Fruit fly (Drosophila melanogaster) whole organism, adult: Measurements from ENCODE around the gene orion.

Experiments
- CG11617 ChIP-seq: fragments of 200-800 bp; sonication (Bioruptor generic); optimal IDR thresholded peaks from 2 replicates; lab custom pipeline; 2017; ENCODE audit warnings: mild to moderate bottlenecking, missing biosample characterization, missing genetic modification reagents, missing genetic modification characterization
- CG12768 ChIP-seq: fragments of 200-800 bp; sonication (Bioruptor generic); optimal IDR thresholded peaks from 2 replicates; lab custom pipeline; 2017; ENCODE audit warnings: missing biosample characterization, missing genetic modification characterization, mild to moderate bottlenecking, moderate library complexity, missing genetic modification reagents
- CG14711 ChIP-seq: fragments of 200-800 bp; sonication (Bioruptor generic); optimal IDR thresholded peaks from 2 replicates; lab custom pipeline; 2018; ENCODE audit warnings: missing biosample characterization, mild to moderate bottlenecking, missing genetic modification characterization, moderate library complexity
- CG1620 ChIP-seq: fragments of 200-800 bp; sonication (Bioruptor generic); optimal IDR thresholded peaks from 2 replicates; lab custom pipeline; 2016; ENCODE audit warnings: missing biosample characterization, missing genetic modification characterization
- CG33017 ChIP-seq: fragments of 200-800 bp; sonication (Bioruptor generic); optimal IDR thresholded peaks from 2 replicates; lab custom pipeline; 2018; ENCODE audit warnings: missing biosample characterization, mild to moderate bottlenecking, missing genetic modification characterization, moderate library complexity
- CG5204 ChIP-seq: fragments of 200-800 bp; sonication (Bioruptor generic); optimal IDR thresholded peaks from 2 replicates; lab custom pipeline; 2016; ENCODE audit warnings: missing biosample characterization, missing genetic modification characterization
- CG7045 ChIP-seq: fragments of 200-800 bp; sonication (Bioruptor generic); optimal IDR thresholded peaks from 2 replicates; lab custom pipeline; 2017; ENCODE audit warnings: missing biosample characterization, mild to moderate bottlenecking, missing genetic modification characterization
- CG7101 ChIP-seq: fragments of 200-800 bp; sonication (Bioruptor generic); optimal IDR thresholded peaks from 2 replicates; lab custom pipeline; 2018; ENCODE audit warnings: missing biosample characterization, mild to moderate bottlenecking, missing genetic modification characterization, moderate library complexity
- Clk ChIP-seq: fragments of 200-800 bp; sonication (Bioruptor generic); optimal IDR thresholded peaks from 2 replicates; lab custom pipeline; 2017; ENCODE audit warnings: missing biosample characterization, missing genetic modification characterization
- Crg-1 ChIP-seq: fragments of 200-800 bp; sonication (Bioruptor generic); optimal IDR thresholded peaks from 2 replicates; lab custom pipeline; 2016; ENCODE audit warnings: missing biosample characterization, missing genetic modification characterization
- Hr96 ChIP-seq: fragments of 200-800 bp; sonication (Bioruptor generic); optimal IDR thresholded peaks from 2 replicates; lab custom pipeline; 2016; ENCODE audit warnings: missing biosample characterization, missing genetic modification characterization
- Mnt ChIP-seq: fragments of 200-800 bp; sonication (Bioruptor generic); optimal IDR thresholded peaks from 2 replicates; lab custom pipeline; 2016; ENCODE audit warnings: missing biosample characterization, mild to moderate bottlenecking, missing genetic modification characterization
- bab1 ChIP-seq: fragments of 200-800 bp; sonication (Bioruptor generic); optimal IDR thresholded peaks from 3 replicates; lab custom pipeline; 2019; ENCODE audit warnings: missing biosample characterization, mild to moderate bottlenecking, missing genetic modification characterization, moderate library complexity
- cic ChIP-seq: fragments of 200-800 bp; sonication (Bioruptor generic); optimal IDR thresholded peaks from 2 replicates; lab custom pipeline; 2017; ENCODE audit warnings: missing biosample characterization, mild to moderate bottlenecking, missing genetic modification characterization, moderate library complexity
- cnc ChIP-seq, 2 experiments: fragments of >200 bp; optimal IDR thresholded peaks; 2 replicates each; lab custom pipeline; 2017
- kay ChIP-seq: fragments of 200-800 bp; sonication (Bioruptor generic); peaks from one replicate; lab custom pipeline; 2016; ENCODE audit warnings: missing biosample characterization, missing genetic modification characterization, borderline replicate concordance
- ovo ChIP-seq: fragments of 200-800 bp; sonication (Bioruptor generic); optimal IDR thresholded peaks from 2 replicates; lab custom pipeline; 2016; ENCODE audit warnings: missing biosample characterization, missing genetic modification characterization
- pad ChIP-seq: fragments of 200-800 bp; sonication (Bioruptor generic); optimal IDR thresholded peaks from 3 replicates; lab custom pipeline; 2017; ENCODE audit warnings: missing biosample characterization, missing genetic modification characterization, mild to moderate bottlenecking, moderate library complexity, missing genetic modification reagents
- tj ChIP-seq: fragments of 200-800 bp; sonication (Bioruptor generic); optimal IDR thresholded peaks from 3 replicates; lab custom pipeline; 2017; ENCODE audit warnings: missing biosample characterization, mild to moderate bottlenecking, missing genetic modification characterization, moderate library complexity
- toe ChIP-seq: fragments of 200-800 bp; sonication (Bioruptor generic); optimal IDR thresholded peaks from 2 replicates; lab custom pipeline; 2016; ENCODE audit warnings: missing biosample characterization, missing genetic modification characterization

orion gene

dm6 chrX:7938482-7938804, 8.3 kb downstream of the orion start:
- TF ChIP-seq CG5204 (GFP tag; lab: Kevin White, UChicago): peak; percentile 14
- peak; percentile 38 for TF ChIP-seq pad (GFP tag; lab: Kevin White, UChicago)
- TF ChIP-seq CG7045: no peak
- no peak for TF ChIP-seq toe (GFP tag; lab: Kevin White, UChicago)
- no peak for TF ChIP-seq CG14711 (tag; lab: Kevin White, UChicago)
- TF ChIP-seq Hr96 (GFP tag; lab: Kevin White, UChicago): no peak
- TF ChIP-seq Crg-1 (GFP tag; lab: Kevin White, UChicago): peak; percentile 33
- TF ChIP-seq ovo (GFP tag; lab: Kevin White, UChicago): peak; percentile 100
- no peak for TF ChIP-seq cic (GFP tag; lab: Kevin White, UChicago)
- TF ChIP-seq CG11617 (GFP tag; lab: Kevin White, UChicago): no peak
- no peak for TF ChIP-seq Clk (GFP tag; lab: Kevin White, UChicago)

DNA sequence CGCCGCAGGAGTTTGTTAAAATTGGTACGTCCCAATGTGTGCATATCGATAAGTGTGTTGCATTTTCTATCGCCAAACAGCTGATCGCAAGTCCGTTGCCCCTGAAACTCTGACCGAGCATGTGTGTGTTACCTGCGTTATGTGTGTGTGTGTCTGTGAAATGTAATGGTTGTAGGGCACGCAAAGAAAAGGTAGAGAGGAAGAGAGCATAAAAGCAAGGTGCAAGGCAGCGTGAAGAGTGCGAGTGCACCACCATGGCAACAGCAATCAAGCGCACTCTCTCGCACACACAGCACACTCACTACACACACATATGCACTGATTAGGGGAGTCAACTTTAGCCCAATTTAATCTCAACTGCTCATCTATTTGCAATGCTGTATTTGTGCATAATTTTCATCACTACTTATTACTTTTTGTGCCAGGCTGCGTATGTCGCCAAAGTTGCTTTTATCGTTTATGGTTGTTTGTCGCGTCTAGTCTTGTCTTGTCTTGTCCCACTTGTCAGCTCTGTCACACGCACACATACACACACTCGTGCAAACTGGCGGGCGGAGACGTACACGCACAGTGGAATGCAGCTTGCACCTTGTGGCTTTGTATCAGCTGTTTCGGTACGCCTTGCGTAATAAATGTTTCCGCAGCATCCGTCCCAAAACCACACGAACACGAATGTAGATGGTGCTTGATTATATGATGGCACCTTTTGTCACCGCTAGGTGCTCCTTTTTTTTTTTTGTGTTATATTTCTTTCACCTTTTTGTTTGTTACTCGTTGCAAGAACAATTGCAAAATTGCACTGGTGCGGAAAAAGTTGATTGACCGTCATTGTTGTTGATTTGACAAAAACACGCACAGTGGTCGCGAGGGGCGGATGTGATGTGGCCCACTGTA, 8.9 kb downstream of the orion start:
- peak; percentile 71 for TF ChIP-seq Clk (GFP tag; lab: Kevin White, UChicago)
- peak; percentile 79 for TF ChIP-seq Crg-1 (GFP tag; lab: Kevin White, UChicago)
- peak; percentile 85 for TF ChIP-seq tj (GFP tag; lab: Kevin White, UChicago)
- peak; percentile 92 for TF ChIP-seq CG11617 (GFP tag; lab: Kevin White, UChicago)
- TF ChIP-seq CG7045: peak; percentile 86
- no peak for TF ChIP-seq ovo (GFP tag; lab: Kevin White, UChicago)
- no peak for TF ChIP-seq cic (GFP tag; lab: Kevin White, UChicago)
- TF ChIP-seq toe (GFP tag; lab: Kevin White, UChicago): peak; percentile 60
- TF ChIP-seq pad (GFP tag; lab: Kevin White, UChicago): peak; percentile 89
- peak; percentile 94 for TF ChIP-seq Hr96 (GFP tag; lab: Kevin White, UChicago)
- TF ChIP-seq CG14711 (tag; lab: Kevin White, UChicago): peak; percentile 50
- peak; percentile 83 for TF ChIP-seq CG5204 (GFP tag; lab: Kevin White, UChicago)
- peak; percentile 64 for TF ChIP-seq bab1 (GFP tag; lab: Kevin White, UChicago)
- TF ChIP-seq CG33017 (tag; lab: Kevin White, UChicago): no peak
- TF ChIP-seq CG12768 (GFP tag; lab: Kevin White, UChicago): peak; percentile 73
- TF ChIP-seq CG1620 (GFP tag; lab: Kevin White, UChicago): peak; percentile 79
- TF ChIP-seq kay (GFP tag; lab: Kevin White, UChicago): no peak
- TF ChIP-seq cnc (optimal IDR thresholded peaks at IDR 0.05; lab: Kevin White, UChicago): no peak
- peak; percentile 75 for TF ChIP-seq CG7101 (tag; lab: Kevin White, UChicago)
- TF ChIP-seq Mnt (GFP tag; lab: Kevin White, UChicago): peak; percentile 69

dm6 chrX:7935798-7936572, 10.7 kb downstream of the orion start, which contains the start of gene Ubr3:
Ubr3 (plus strand) TSS chrX:7935896.
- TF ChIP-seq CG7101 (tag; lab: Kevin White, UChicago): peak; percentile 7
- no peak for TF ChIP-seq cnc (optimal IDR thresholded peaks at IDR 0.05; lab: Kevin White, UChicago)
- no peak for TF ChIP-seq CG14711 (tag; lab: Kevin White, UChicago)
- no peak for TF ChIP-seq ovo (GFP tag; lab: Kevin White, UChicago)
- TF ChIP-seq CG7045: no peak
- TF ChIP-seq CG5204 (GFP tag; lab: Kevin White, UChicago): no peak
- no peak for TF ChIP-seq Clk (GFP tag; lab: Kevin White, UChicago)
- peak; percentile 27 for TF ChIP-seq tj (GFP tag; lab: Kevin White, UChicago)
- no peak for TF ChIP-seq kay (GFP tag; lab: Kevin White, UChicago)
- no peak for TF ChIP-seq toe (GFP tag; lab: Kevin White, UChicago)
- TF ChIP-seq pad (GFP tag; lab: Kevin White, UChicago): peak; percentile 49
- peak; percentile 25 for TF ChIP-seq Crg-1 (GFP tag; lab: Kevin White, UChicago)
- TF ChIP-seq cic (GFP tag; lab: Kevin White, UChicago): peak; percentile 47
- TF ChIP-seq Hr96 (GFP tag; lab: Kevin White, UChicago): no peak
- TF ChIP-seq bab1 (GFP tag; lab: Kevin White, UChicago): peak; percentile 8
- no peak for TF ChIP-seq CG33017 (tag; lab: Kevin White, UChicago)
- peak; percentile 66 for TF ChIP-seq CG11617 (GFP tag; lab: Kevin White, UChicago)
- TF ChIP-seq CG1620 (GFP tag; lab: Kevin White, UChicago): peak; percentile 48
- TF ChIP-seq CG12768 (GFP tag; lab: Kevin White, UChicago): no peak
- TF ChIP-seq Mnt (GFP tag; lab: Kevin White, UChicago): peak; percentile 76

DNA sequence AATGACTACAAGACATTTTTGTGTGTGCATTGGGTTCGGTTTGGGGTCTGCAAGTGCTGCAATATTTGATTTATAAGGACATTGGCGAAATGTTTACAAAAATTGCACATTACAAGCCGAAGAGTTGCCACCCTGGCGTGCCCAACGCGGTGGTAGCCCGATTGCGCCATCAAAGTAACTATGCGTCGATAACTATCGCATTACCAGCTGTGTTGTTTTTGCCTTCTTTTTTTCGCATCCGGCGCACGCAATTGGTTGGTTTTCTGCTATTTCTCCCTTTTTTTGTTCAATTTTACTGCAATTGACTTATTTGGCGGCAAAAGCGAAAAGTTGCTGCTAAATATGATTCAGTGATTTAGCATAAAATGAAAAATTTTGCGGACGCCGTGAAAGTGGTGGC, 12.0 kb downstream of the orion start, which contains the start of gene RpS14b:
Gene RpS14b (plus strand): TSS at position 220 of the 400 bp plus-strand sequence.
- peak; percentile 94 for TF ChIP-seq CG11617 (GFP tag; lab: Kevin White, UChicago)
- TF ChIP-seq Mnt (GFP tag; lab: Kevin White, UChicago): peak; percentile 94
- peak; percentile 37 for TF ChIP-seq CG33017 (tag; lab: Kevin White, UChicago)
- TF ChIP-seq CG7101 (tag; lab: Kevin White, UChicago): peak; percentile 88
- TF ChIP-seq CG1620 (GFP tag; lab: Kevin White, UChicago): peak; percentile 89
- TF ChIP-seq toe (GFP tag; lab: Kevin White, UChicago): peak; percentile 24
- peak; percentile 78 for TF ChIP-seq tj (GFP tag; lab: Kevin White, UChicago)
- TF ChIP-seq cnc (optimal IDR thresholded peaks at IDR 0.05; lab: Kevin White, UChicago): no peak
- TF ChIP-seq CG7045: peak; percentile 44
- peak; percentile 83 for TF ChIP-seq Crg-1 (GFP tag; lab: Kevin White, UChicago)
- TF ChIP-seq bab1 (GFP tag; lab: Kevin White, UChicago): peak; percentile 94
- no peak for TF ChIP-seq Clk (GFP tag; lab: Kevin White, UChicago)
- peak; percentile 75 for TF ChIP-seq CG14711 (tag; lab: Kevin White, UChicago)
- peak; percentile 57 for TF ChIP-seq CG12768 (GFP tag; lab: Kevin White, UChicago)
- peak; percentile 89 for TF ChIP-seq ovo (GFP tag; lab: Kevin White, UChicago)
- peak; percentile 73 for TF ChIP-seq pad (GFP tag; lab: Kevin White, UChicago)
- no peak for TF ChIP-seq kay (GFP tag; lab: Kevin White, UChicago)
- peak; percentile 7 for TF ChIP-seq cic (GFP tag; lab: Kevin White, UChicago)
- no peak for TF ChIP-seq CG5204 (GFP tag; lab: Kevin White, UChicago)
- TF ChIP-seq Hr96 (GFP tag; lab: Kevin White, UChicago): peak; percentile 88
